Worm (Caenorhabditis elegans): Measurements from ENCODE around the gene T07A5.1.

The T07A5.1 gene

DNA sequence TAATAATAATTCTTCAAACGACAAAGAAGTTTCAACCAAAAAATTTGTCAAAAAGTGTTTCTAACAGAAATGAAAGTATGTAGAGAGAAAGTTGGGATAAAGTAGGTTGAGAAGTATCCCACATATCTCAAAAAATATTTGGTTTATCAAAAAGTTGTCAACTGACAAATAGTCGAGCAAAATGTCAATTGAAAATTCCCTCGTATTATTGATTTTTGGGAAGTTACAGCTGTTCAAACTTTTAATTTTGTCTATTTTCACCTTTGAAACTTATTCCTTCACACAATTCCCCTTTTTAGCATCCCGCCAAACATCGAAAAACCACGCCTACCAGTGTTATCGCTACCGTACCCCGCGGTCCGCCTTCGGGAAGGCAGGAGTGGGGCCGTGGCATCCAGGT lies 41.1 kb upstream of the T07A5.1 start, which contains the start of gene tbx-8:
TSS of gene tbx-8 (plus strand) at position 301 of the 400 bp plus-strand sequence.
- TF ChIP-seq nhr-12 (tag; optimal IDR thresholded peaks at IDR 0.05) (no peak), drap-1 (GFP tag; optimal IDR thresholded peaks at IDR 0.05) (no peak), nhr-28 (tag; optimal IDR thresholded peaks at IDR 0.05) (no peak), unc-39 (tag; optimal IDR thresholded peaks at IDR 0.05) (no peak), ceh-39 (tag; optimal IDR thresholded peaks at IDR 0.05) (no peak), mls-2 (tag; optimal IDR thresholded peaks at IDR 0.05) (no peak), zip-8 (tag; optimal IDR thresholded peaks at IDR 0.05) (no peak), mab-5 (tag; optimal IDR thresholded peaks at IDR 0.05) (no peak), blmp-1 (tag; optimal IDR thresholded peaks at IDR 0.05) (no peak), unc-62 (GFP tag; optimal IDR thresholded peaks at IDR 0.05) (no peak), flh-1 (GFP tag; optimal IDR thresholded peaks at IDR 0.05) (no peak)

ce11 chrIII:10344762-10345161 lies 38.8 kb upstream of the T07A5.1 start:
- TF ChIP-seq unc-62 (GFP tag; optimal IDR thresholded peaks at IDR 0.05) (peak; percentile 63), elt-1 (tag; optimal IDR thresholded peaks at IDR 0.05; ENCODE audit: borderline replicate concordance, insufficient read depth) (peak; percentile 83), flh-1 (GFP tag; optimal IDR thresholded peaks at IDR 0.05) (no peak), nhr-2 (tag; optimal IDR thresholded peaks at IDR 0.05) (peak; percentile 5)

ce11 chrIII:10341758-10342157 lies 35.8 kb upstream of the T07A5.1 start, which contains the start of gene tbx-9:
Gene tbx-9, minus strand, starts transcription at chrIII:10341858.
- TF ChIP-seq tbx-8 (GFP tag; optimal IDR thresholded peaks at IDR 0.05) (no peak), ceh-43 (GFP tag; optimal IDR thresholded peaks at IDR 0.05) (no peak), nhr-28 (tag; optimal IDR thresholded peaks at IDR 0.05) (no peak), cnd-1 (tag; optimal IDR thresholded peaks at IDR 0.05) (no peak), nhr-76 (tag; optimal IDR thresholded peaks at IDR 0.05) (no peak), bed-3 (GFP tag; optimal IDR thresholded peaks at IDR 0.05) (no peak), mep-1 (tag; optimal IDR thresholded peaks at IDR 0.05) (no peak), sem-2 (GFP tag; optimal IDR thresholded peaks at IDR 0.05) (no peak), unc-62 (GFP tag; optimal IDR thresholded peaks at IDR 0.05) (no peak), ceh-83 (GFP tag; optimal IDR thresholded peaks at IDR 0.05) (no peak), nhr-237 (tag; optimal IDR thresholded peaks at IDR 0.05) (no peak), ham-2 (GFP tag; optimal IDR thresholded peaks at IDR 0.05) (no peak), mls-2 (tag; optimal IDR thresholded peaks at IDR 0.05) (no peak)

ce11 chrIII:10339949-10340348 lies 34.0 kb upstream of the T07A5.1 start:
- TF ChIP-seq mab-5 (tag; optimal IDR thresholded peaks at IDR 0.05): no peak
- no peak for TF ChIP-seq ztf-11 (tag; optimal IDR thresholded peaks at IDR 0.05)
- no peak for TF ChIP-seq tbx-8 (GFP tag; optimal IDR thresholded peaks at IDR 0.05)
- no peak for TF ChIP-seq M03D4.4 (tag; optimal IDR thresholded peaks at IDR 0.05)
- TF ChIP-seq nhr-76 (tag; optimal IDR thresholded peaks at IDR 0.05): no peak
- no peak for TF ChIP-seq mep-1 (tag; optimal IDR thresholded peaks at IDR 0.05)
- no peak for TF ChIP-seq elt-1 (tag; optimal IDR thresholded peaks at IDR 0.05; ENCODE audit: borderline replicate concordance, insufficient read depth)
- TF ChIP-seq sptf-1 (tag; optimal IDR thresholded peaks at IDR 0.05): no peak
- no peak for TF ChIP-seq ceh-39 (tag; optimal IDR thresholded peaks at IDR 0.05)
- TF ChIP-seq nhr-237 (tag; optimal IDR thresholded peaks at IDR 0.05): no peak
- no peak for TF ChIP-seq blmp-1 (tag; optimal IDR thresholded peaks at IDR 0.05)
- TF ChIP-seq bed-3 (GFP tag; optimal IDR thresholded peaks at IDR 0.05): no peak
- TF ChIP-seq nhr-12 (tag; optimal IDR thresholded peaks at IDR 0.05): no peak
- no peak for TF ChIP-seq unc-120 (tag; optimal IDR thresholded peaks at IDR 0.05; ENCODE audit: poor library complexity, severe bottlenecking)
- no peak for TF ChIP-seq snpc-4 (tag; optimal IDR thresholded peaks at IDR 0.05)

DNA sequence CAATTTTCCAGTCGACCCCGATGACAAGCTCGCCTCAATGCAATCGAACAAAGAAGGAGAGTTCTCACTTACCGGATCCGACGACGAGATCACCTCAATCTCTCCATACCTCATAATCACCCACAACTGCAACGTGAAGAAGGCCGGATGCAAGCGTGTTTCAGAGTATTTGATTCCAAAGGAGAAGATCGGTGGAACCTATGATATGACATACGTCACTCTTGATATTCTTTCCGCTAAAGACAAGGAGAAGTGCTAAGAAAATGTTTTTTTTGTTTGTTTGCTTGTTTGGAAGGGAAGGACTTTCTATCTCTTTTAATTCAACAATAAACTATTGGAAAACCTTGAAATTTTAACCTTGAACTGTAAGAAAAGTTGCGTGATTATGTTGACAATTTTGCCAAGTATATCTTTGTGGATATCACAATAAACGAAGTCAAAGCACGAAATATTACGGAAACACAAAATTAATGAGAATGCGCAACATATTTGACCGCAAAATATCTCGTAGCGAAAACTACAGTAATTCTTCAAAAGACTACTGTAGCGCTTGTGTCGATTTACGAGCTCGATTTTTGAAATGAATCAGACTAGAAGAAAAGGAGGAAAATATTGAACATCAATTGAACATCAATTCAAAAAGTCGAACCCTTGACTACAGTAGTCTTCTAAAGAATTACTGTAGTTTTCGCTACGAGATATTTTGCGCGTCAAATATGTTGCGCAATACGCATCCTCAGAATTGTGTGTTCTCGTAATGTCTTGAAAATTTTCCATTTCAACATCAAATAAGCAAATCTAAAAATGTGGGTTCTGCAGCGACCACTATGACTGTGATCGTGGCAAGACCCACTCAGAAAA lies 33.2 kb upstream of the T07A5.1 start:
- no peak for TF ChIP-seq nhr-76 (tag; optimal IDR thresholded peaks at IDR 0.05)
- TF ChIP-seq zip-8 (tag; optimal IDR thresholded peaks at IDR 0.05): peak; percentile 89
